Worm (Caenorhabditis elegans): Measurements from ENCODE around the gene lad-2.

DNA sequence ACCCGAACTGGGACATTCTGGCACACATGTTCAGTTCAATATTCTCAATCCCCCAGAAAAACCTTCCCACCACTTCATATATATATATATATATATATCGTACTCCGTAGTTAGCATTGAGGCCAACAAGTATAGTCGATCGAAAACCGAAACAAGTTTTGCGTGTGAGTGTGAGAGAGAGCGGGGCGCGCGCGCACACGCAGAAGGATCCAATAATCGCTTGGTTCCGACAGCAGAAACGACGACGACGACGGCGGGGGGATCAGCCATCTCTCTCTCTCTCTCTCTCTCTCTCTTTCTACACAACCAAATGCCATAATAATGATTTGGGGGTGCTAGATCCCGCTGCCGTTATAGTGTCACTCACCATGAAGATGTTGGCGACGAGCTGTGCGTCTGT is 16.6 kb upstream of the lad-2 start:
- TF ChIP-seq odd-2 (tag; optimal IDR thresholded peaks at IDR 0.05), result no peak
- TF ChIP-seq nhr-11 (tag; optimal IDR thresholded peaks at IDR 0.05), result no peak
- TF ChIP-seq pha-4 (tag; optimal IDR thresholded peaks at IDR 0.05), result no peak
- no peak for TF ChIP-seq pha-2 (tag; optimal IDR thresholded peaks at IDR 0.05)
- no peak for TF ChIP-seq ama-1 (optimal IDR thresholded peaks at IDR 0.05)
- TF ChIP-seq pax-1 (tag; optimal IDR thresholded peaks at IDR 0.05), result no peak
- TF ChIP-seq sox-4 (tag; optimal IDR thresholded peaks at IDR 0.05), result no peak
